Fruit fly (Drosophila melanogaster) whole organism: Measurements from ENCODE around the gene CG46059.

Source experiments
- CG8478 ChIP-seq: fragments of >200 bp; optimal IDR thresholded peaks from 2 replicates; lab custom pipeline; 2018; ENCODE audit warnings: inconsistent platforms
- psq ChIP-seq: fragments of >200 bp; optimal IDR thresholded peaks from 2 replicates; lab custom pipeline; 2017

DNA sequence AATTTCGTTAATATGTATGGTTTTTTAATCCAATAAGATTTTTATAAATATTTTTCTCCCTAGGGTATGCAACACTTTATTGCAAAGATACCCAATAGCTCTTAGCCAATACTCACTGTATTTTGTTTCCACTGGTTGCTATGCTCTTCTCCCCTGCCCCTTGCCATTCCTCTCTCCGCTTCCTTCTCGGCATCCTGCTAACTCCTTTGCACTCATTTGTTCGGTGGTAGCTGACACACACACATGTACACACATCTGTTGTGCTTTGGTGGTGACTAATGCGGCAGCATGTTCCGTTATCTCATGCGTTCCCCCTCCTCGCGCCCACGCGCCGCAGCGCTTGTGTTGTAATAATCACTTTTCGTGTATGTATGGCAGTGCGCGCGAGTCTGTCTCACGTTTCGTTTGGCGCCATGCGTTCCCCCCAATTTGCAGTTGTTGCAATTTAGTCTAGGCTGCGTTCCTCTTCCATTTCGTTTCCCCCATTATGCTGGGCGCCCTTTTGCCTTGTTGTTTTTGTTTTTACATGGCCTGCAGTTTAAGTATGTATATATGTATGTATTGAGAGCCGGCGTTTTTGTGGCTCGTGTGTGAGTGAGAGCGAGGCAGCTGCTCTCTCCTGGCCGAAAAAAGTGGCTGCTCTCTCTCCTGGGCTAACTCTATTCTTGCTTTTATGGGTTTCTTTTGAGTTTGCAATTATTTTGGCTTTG, 48.6 kb downstream of the CG46059 start, which contains the start of gene Polr1D:
- no peak for TF ChIP-seq CG8478 (lab: Kevin White, UChicago)
- no peak for TF ChIP-seq psq (lab: Kevin White, UChicago)
